Fruit fly (Drosophila melanogaster) whole organism, pupa: ENCODE results near the gene Sik2.
A peak's percentile ranks its signal among the peaks of the same experiment; 100 is the strongest.

Experiments
- CG10348 ChIP-seq: fragments of 200-800 bp; sonication (Bioruptor generic); IDR thresholded peaks from 2 replicates; pipeline ENCODE4 v1.3.6; 2022; ENCODE audit warnings: missing biosample characterization, missing genetic modification characterization
- CG12605 ChIP-seq: fragments of 200-800 bp; sonication (Bioruptor generic); IDR thresholded peaks from 2 replicates; pipeline ENCODE4 v1.3.6; 2022; ENCODE audit warnings: missing biosample characterization, missing genetic modification characterization
- CG13204 ChIP-seq: fragments of 200-800 bp; sonication (Bioruptor generic); optimal IDR thresholded peaks from 2 replicates; lab custom pipeline; 2018; ENCODE audit warnings: missing biosample characterization, mild to moderate bottlenecking, missing genetic modification characterization, moderate library complexity
- CG14655 ChIP-seq: fragments of 200-800 bp; sonication (Bioruptor generic); optimal IDR thresholded peaks from 3 replicates; lab custom pipeline; 2017; ENCODE audit warnings: mild to moderate bottlenecking, missing biosample characterization, missing genetic modification reagents, missing genetic modification characterization
- CG15710 ChIP-seq: fragments of 200-800 bp; sonication (Bioruptor generic); optimal IDR thresholded peaks from 2 replicates; lab custom pipeline; 2018; ENCODE audit warnings: missing biosample characterization, mild to moderate bottlenecking, missing genetic modification characterization, moderate library complexity
- CG17806 ChIP-seq: fragments of 200-800 bp; sonication (Bioruptor generic); optimal IDR thresholded peaks from 2 replicates; lab custom pipeline; 2018; ENCODE audit warnings: missing biosample characterization, mild to moderate bottlenecking, missing genetic modification characterization, moderate library complexity
- CG32121 ChIP-seq: fragments of 200-800 bp; sonication (Bioruptor generic); IDR thresholded peaks from 2 replicates; pipeline ENCODE4 v1.3.6; 2022; ENCODE audit warnings: missing biosample characterization, missing genetic modification characterization
- CG34367 ChIP-seq: fragments of 200-800 bp; sonication (Bioruptor generic); optimal IDR thresholded peaks from 2 replicates; lab custom pipeline; 2018; ENCODE audit warnings: missing biosample characterization, mild to moderate bottlenecking, missing genetic modification characterization
- CG4496 ChIP-seq: fragments of 200-800 bp; sonication (Bioruptor generic); IDR thresholded peaks from 3 replicates; pipeline ENCODE4 v1.3.6; 2022; ENCODE audit warnings: missing biosample characterization, missing genetic modification characterization
- CG8159 ChIP-seq: fragments of 200-800 bp; sonication (Bioruptor generic); optimal IDR thresholded peaks from 3 replicates; lab custom pipeline; 2018; ENCODE audit warnings: missing biosample characterization, mild to moderate bottlenecking, missing genetic modification characterization, moderate library complexity
- CG8301 ChIP-seq: fragments of 200-800 bp; sonication (Bioruptor generic); optimal IDR thresholded peaks from 2 replicates; lab custom pipeline; 2018; ENCODE audit warnings: missing biosample characterization, mild to moderate bottlenecking, missing genetic modification characterization
- CG9948 ChIP-seq: fragments of 200-800 bp; sonication (Bioruptor generic); optimal IDR thresholded peaks from 2 replicates; lab custom pipeline; 2018; ENCODE audit warnings: missing biosample characterization, mild to moderate bottlenecking, missing genetic modification characterization, moderate library complexity
- D1 ChIP-seq: fragments of 200-800 bp; sonication (Bioruptor generic); optimal IDR thresholded peaks from 2 replicates; lab custom pipeline; 2018; ENCODE audit warnings: missing biosample characterization, mild to moderate bottlenecking, missing genetic modification characterization, moderate library complexity
- EcR ChIP-seq: fragments of 200-800 bp; sonication (Bioruptor generic); optimal IDR thresholded peaks from 3 replicates; lab custom pipeline; 2019; ENCODE audit warnings: missing biosample characterization, missing genetic modification characterization, mild to moderate bottlenecking, moderate library complexity, missing genetic modification reagents
- Ets98B ChIP-seq: fragments of 200-800 bp; sonication (Bioruptor generic); IDR thresholded peaks from 2 replicates; pipeline ENCODE4 v1.3.6; 2022; ENCODE audit warnings: missing biosample characterization, missing genetic modification characterization
- Pif1A ChIP-seq: fragments of 200-800 bp; sonication (Bioruptor generic); optimal IDR thresholded peaks from 3 replicates; lab custom pipeline; 2016; ENCODE audit warnings: missing biosample characterization, missing genetic modification characterization
- Pif1B ChIP-seq: fragments of 200-800 bp; sonication (Bioruptor generic); optimal IDR thresholded peaks from 3 replicates; lab custom pipeline; 2016; ENCODE audit warnings: missing biosample characterization, missing genetic modification characterization
- Snoo ChIP-seq: fragments of 200-800 bp; sonication (Bioruptor generic); optimal IDR thresholded peaks from 3 replicates; lab custom pipeline; 2017; ENCODE audit warnings: missing biosample characterization, mild to moderate bottlenecking, missing genetic modification characterization, inconsistent platforms
- fd96Ca ChIP-seq: fragments of 200-800 bp; sonication (Bioruptor generic); IDR thresholded peaks from 3 replicates; pipeline ENCODE4 v1.3.6; 2022; ENCODE audit warnings: missing biosample characterization, missing genetic modification characterization
- gl ChIP-seq: fragments of 200-800 bp; sonication (Bioruptor generic); optimal IDR thresholded peaks from 2 replicates; lab custom pipeline; 2018; ENCODE audit warnings: missing biosample characterization, mild to moderate bottlenecking, missing genetic modification characterization
- rn ChIP-seq: fragments of 200-800 bp; sonication (Bioruptor generic); IDR thresholded peaks from 2 replicates; pipeline ENCODE4 v1.3.6; 2022; ENCODE audit warnings: missing biosample characterization, missing genetic modification characterization

Sik2 gene

DNA sequence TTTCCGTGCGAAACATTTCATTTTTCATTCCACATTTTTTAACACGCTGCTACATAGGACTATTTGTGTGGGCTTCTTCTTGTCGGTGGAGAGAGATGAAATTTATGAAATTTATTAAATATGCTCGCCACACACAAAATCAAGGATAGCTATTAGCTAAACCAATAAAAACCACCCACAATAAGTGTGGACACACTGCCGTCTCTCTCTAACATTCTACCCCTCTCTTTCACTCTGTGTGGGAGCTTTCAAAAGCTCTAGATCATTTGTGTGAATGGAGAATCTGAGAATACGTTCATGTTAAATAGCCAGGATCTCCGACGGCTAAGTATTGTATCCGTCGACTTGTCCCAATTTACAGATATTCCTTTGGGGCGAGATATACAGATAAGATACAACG is 24.1 kb downstream of the Sik2 start:
- TF ChIP-seq Pif1B (GFP tag; lab: Kevin White, UChicago) = no peak
- TF ChIP-seq CG13204 = no peak
- TF ChIP-seq CG8301 (tag; lab: Kevin White, UChicago) = no peak
- TF ChIP-seq rn (GFP tag; lab: Robert Waterston, UW) = no peak
- no peak for TF ChIP-seq Pif1A (GFP tag; lab: Kevin White, UChicago)
- TF ChIP-seq CG12605 = no peak

DNA sequence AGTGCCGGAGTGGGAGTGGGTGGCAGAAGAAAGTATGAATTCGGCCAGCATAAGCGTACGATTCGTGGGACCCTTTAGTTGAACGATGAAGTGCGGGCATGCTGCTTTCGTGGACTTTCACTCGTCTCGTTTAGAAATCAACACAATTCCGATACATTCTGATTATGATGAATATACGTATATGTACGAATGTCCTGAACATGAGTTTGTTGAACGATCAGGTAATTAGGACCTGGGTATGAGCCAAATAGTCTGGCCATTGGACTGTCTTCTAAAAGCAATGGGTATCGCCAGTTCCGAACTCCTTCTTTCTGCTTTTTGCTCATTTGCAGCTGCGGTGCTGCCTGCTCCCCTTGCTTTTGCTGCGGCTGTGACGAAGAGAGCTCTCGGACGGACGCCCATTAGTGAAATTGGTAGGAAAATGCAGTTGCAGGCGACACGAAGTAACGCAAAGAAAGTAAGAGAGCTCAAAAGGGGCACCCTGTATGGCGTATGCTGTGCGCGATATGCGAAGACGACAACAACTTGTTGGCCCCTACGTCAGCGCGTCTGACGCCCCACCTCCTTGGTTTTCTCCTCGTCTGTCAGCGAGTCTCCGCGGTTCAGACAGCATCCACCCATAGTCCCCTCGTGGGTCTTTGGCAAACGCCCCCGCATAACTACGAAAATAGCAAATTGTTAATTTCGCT is 24.8 kb downstream of the Sik2 start:
- TF ChIP-seq fd96Ca (GFP tag; lab: Robert Waterston, UW) = no peak
- no peak for TF ChIP-seq CG13204
- TF ChIP-seq CG32121 (GFP tag; lab: Robert Waterston, UW) = no peak
- no peak for TF ChIP-seq Snoo (tag; lab: Kevin White, UChicago)
- TF ChIP-seq CG14655 (GFP tag; lab: Kevin White, UChicago) = peak; percentile 63
- TF ChIP-seq CG10348 (GFP tag; lab: Robert Waterston, UW) = no peak
- TF ChIP-seq CG9948 (tag; lab: Kevin White, UChicago) = no peak
- TF ChIP-seq rn (GFP tag; lab: Robert Waterston, UW) = no peak
- TF ChIP-seq D1 (tag; lab: Kevin White, UChicago) = no peak
- no peak for TF ChIP-seq CG12605
- peak; percentile 1 for TF ChIP-seq Pif1B (GFP tag; lab: Kevin White, UChicago)
- no peak for TF ChIP-seq gl
- no peak for TF ChIP-seq CG8159 (tag; lab: Kevin White, UChicago)
- TF ChIP-seq EcR = no peak
- no peak; the same call in 1 of the 2 replicates for TF ChIP-seq Ets98B (GFP tag; lab: Robert Waterston, UW)
- TF ChIP-seq Pif1A (GFP tag; lab: Kevin White, UChicago) = peak; percentile 19
- TF ChIP-seq CG4496 (GFP tag; lab: Robert Waterston, UW) = no peak; the same call in 2 of the 3 replicates
- TF ChIP-seq CG15710 (tag; lab: Kevin White, UChicago) = no peak
- TF ChIP-seq CG34367 (tag; lab: Kevin White, UChicago) = no peak
- TF ChIP-seq CG17806 (tag; lab: Kevin White, UChicago) = no peak
- TF ChIP-seq CG8301 (tag; lab: Kevin White, UChicago) = peak; percentile 52
- TF ChIP-seq, all 21 proteins: peak for 4

DNA sequence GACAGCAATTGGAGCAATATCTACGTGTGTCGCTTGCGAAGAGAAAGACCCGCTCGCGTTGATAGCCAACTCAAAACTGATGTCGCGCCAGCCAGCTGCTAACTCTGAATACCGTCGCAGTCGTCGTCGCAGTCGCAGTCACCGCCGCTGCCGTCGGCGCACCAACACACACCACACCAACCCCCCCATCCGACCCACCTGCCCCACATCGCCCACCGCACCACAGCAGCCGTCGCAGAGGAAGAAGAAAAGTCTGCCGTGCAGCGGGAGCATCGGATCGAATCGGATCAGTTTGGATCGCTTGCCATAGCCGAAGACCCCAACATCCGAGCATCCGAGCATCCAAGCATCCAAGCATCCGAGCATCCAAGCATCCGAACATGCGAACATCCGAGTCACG is 25.3 kb downstream of the Sik2 start:
- no peak for TF ChIP-seq CG9948 (tag; lab: Kevin White, UChicago)
- TF ChIP-seq rn (GFP tag; lab: Robert Waterston, UW) = no peak
- peak; percentile 80 for TF ChIP-seq CG4496 (GFP tag; lab: Robert Waterston, UW)
- no peak for TF ChIP-seq CG34367 (tag; lab: Kevin White, UChicago)
- peak; percentile 99 for TF ChIP-seq CG13204
- TF ChIP-seq CG12605 = 0 out of 2 replicates have a peak, but pooled peaks have one; percentile 8
- no peak for TF ChIP-seq Pif1B (GFP tag; lab: Kevin White, UChicago)
- TF ChIP-seq Snoo (tag; lab: Kevin White, UChicago) = no peak
- peak; percentile 50; the same call in 1 of the 2 replicates for TF ChIP-seq Ets98B (GFP tag; lab: Robert Waterston, UW)
- TF ChIP-seq D1 (tag; lab: Kevin White, UChicago) = no peak
- TF ChIP-seq CG14655 (GFP tag; lab: Kevin White, UChicago) = no peak
- TF ChIP-seq Pif1A (GFP tag; lab: Kevin White, UChicago) = no peak
- no peak for TF ChIP-seq CG10348 (GFP tag; lab: Robert Waterston, UW)
- TF ChIP-seq CG32121 (GFP tag; lab: Robert Waterston, UW) = 0 out of 2 replicates have a peak, but pooled peaks have one; percentile 34
- TF ChIP-seq CG8301 (tag; lab: Kevin White, UChicago) = no peak
- no peak for TF ChIP-seq CG15710 (tag; lab: Kevin White, UChicago)
- 0 out of 3 replicates have a peak, but pooled peaks have one; percentile 5 for TF ChIP-seq fd96Ca (GFP tag; lab: Robert Waterston, UW)
- no peak for TF ChIP-seq EcR
- TF ChIP-seq gl = no peak
- no peak for TF ChIP-seq CG8159 (tag; lab: Kevin White, UChicago)
- TF ChIP-seq CG17806 (tag; lab: Kevin White, UChicago) = no peak

DNA sequence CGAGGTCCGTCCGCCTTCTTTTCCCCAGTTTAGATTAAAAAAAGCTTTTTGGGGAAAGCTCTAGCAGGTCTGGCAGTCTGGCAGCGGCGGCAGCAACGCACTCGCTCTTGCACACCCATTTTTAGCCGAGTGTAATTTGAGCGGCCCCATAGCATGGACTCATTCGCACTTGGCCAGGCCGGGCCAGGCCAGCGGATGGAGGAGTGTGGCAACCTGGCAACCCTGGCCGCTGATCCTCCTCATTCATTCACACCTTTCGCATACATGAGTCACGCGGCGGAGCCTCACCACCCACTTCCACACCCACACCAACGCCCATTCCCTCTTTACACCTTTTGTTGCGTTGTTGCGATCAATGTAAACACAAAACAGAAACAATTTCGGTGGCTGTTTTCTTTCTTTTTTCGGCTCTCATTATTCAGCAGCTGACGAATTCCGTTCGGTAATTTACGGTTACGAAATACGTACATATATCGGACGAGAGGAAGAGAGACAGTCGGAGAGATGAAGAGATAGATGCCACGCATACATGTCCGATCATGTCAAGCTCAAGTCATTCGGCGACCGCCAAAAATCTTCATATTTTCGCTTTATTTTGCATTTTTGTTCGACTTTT is 28.8 kb downstream of the Sik2 start:
- TF ChIP-seq CG32121 (GFP tag; lab: Robert Waterston, UW) (0 out of 2 replicates have a peak, but pooled peaks have one; percentile 11), CG8159 (tag; lab: Kevin White, UChicago) (no peak), rn (GFP tag; lab: Robert Waterston, UW) (no peak), Snoo (tag; lab: Kevin White, UChicago) (no peak)

DNA sequence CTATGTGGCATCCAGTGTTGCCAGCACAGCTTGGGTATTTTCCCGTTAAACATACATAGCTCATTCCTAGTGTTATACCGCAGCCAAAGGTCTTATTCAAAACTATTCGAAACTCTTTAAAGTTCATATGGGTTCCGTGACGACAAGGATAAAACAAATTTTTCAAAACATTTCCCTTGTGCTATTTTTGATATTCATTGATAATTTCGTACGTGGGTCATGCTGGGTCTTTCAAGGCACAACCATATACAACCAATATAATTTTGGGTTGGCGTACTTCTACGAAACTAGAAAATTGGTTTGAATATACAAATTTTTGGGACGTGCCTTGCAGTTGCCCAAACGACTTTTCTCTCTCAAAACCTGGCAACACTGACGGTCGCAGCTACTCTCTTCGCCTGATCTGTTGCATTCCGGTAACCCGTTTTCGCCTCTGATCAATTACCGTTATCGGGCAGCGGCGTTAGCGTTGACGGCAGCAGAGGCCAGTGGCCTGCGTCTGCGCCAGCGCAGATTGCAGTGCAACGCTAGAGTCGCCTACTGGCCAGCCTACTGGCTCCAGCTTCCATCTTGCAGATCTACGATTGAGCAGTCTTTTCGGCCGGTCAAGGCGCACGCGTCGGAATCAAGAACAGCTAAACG is 29.4 kb downstream of the Sik2 start:
- TF ChIP-seq EcR (peak; percentile 61), fd96Ca (GFP tag; lab: Robert Waterston, UW) (no peak), CG8301 (tag; lab: Kevin White, UChicago) (peak; percentile 35), CG10348 (GFP tag; lab: Robert Waterston, UW) (no peak), CG14655 (GFP tag; lab: Kevin White, UChicago) (peak; percentile 6), Ets98B (GFP tag; lab: Robert Waterston, UW) (no peak)
